Worm (Caenorhabditis elegans) whole organism, L2 larva: ENCODE results near the gene T23F6.3.

Experiments
- F13H6.1 ChIP-seq: sonication (generic microtip); optimal IDR thresholded peaks from 2 replicates; lab custom pipeline; 2016; ENCODE audit warnings: missing genetic modification characterization, missing compliant biosample characterization
- R02D3.7 ChIP-seq: fragments of 150-350 bp; optimal IDR thresholded peaks from 2 replicates; lab custom pipeline; 2014; ENCODE audit warnings: missing biosample characterization, missing genetic modification characterization
- Y55F3AM.14 ChIP-seq: fragments of 200-800 bp; sonication (Bioruptor generic); optimal IDR thresholded peaks from 2 replicates; lab custom pipeline; 2018; ENCODE audit warnings: mild to moderate bottlenecking, missing genetic modification characterization, missing compliant biosample characterization
- ZK546.5 ChIP-seq: sonication (generic microtip); optimal IDR thresholded peaks from 2 replicates; lab custom pipeline; 2017; ENCODE audit warnings: missing biosample characterization, missing genetic modification characterization
- aly-2 ChIP-seq: fragments of 150-350 bp; optimal IDR thresholded peaks from 2 replicates; lab custom pipeline; 2014; ENCODE audit warnings: missing biosample characterization, missing genetic modification characterization
- blmp-1 ChIP-seq: sonication (generic microtip); optimal IDR thresholded peaks from 2 replicates; lab custom pipeline; 2017; ENCODE audit warnings: missing genetic modification characterization, mild to moderate bottlenecking, missing compliant biosample characterization, antibody characterized with exemption, moderate library complexity; ENCODE audit not compliant: insufficient read depth
- ceh-16 ChIP-seq: fragments of 150-350 bp; optimal IDR thresholded peaks from 2 replicates; lab custom pipeline; 2014; ENCODE audit warnings: missing biosample characterization, missing genetic modification characterization
- crh-2 ChIP-seq: sonication (generic microtip); optimal IDR thresholded peaks from 2 replicates; lab custom pipeline; 2017; ENCODE audit warnings: missing biosample characterization, missing genetic modification characterization
- elt-3 ChIP-seq: sonication (generic microtip); optimal IDR thresholded peaks from 2 replicates; lab custom pipeline; 2017; ENCODE audit warnings: missing biosample characterization, missing genetic modification characterization
- fos-1 ChIP-seq: fragments of 150-350 bp; optimal IDR thresholded peaks from 2 replicates; lab custom pipeline; 2014; ENCODE audit warnings: missing biosample characterization, missing genetic modification characterization
- gmeb-1 ChIP-seq: fragments of 150-350 bp; optimal IDR thresholded peaks from 2 replicates; lab custom pipeline; 2014; ENCODE audit warnings: missing biosample characterization, missing genetic modification characterization
- lin-11 ChIP-seq: fragments of 150-350 bp; sonication (generic microtip); optimal IDR thresholded peaks from 2 replicates; lab custom pipeline; 2014; ENCODE audit warnings: missing biosample characterization, missing genetic modification characterization, inconsistent platforms, mixed read lengths
- lin-13 ChIP-seq: fragments of 150-350 bp; optimal IDR thresholded peaks from 2 replicates; lab custom pipeline; 2014; ENCODE audit warnings: missing biosample characterization, missing genetic modification reagents, missing genetic modification characterization
- mbf-1 ChIP-seq: sonication (generic microtip); optimal IDR thresholded peaks from 2 replicates; lab custom pipeline; 2017; ENCODE audit warnings: missing biosample characterization, missing genetic modification characterization
- mdl-1 ChIP-seq, 2 experiments: fragments of 150-350 bp in 1 of 2; sonication (generic microtip) in 1 of 2; optimal IDR thresholded peaks; 2 replicates each; lab custom pipeline; 2017; ENCODE audit warnings: missing biosample characterization in 2 of 2, missing genetic modification characterization in 2 of 2
- nhr-129 ChIP-seq: fragments of 150-350 bp; optimal IDR thresholded peaks from 2 replicates; lab custom pipeline; 2014; ENCODE audit warnings: missing biosample characterization, missing genetic modification characterization
- nhr-21 ChIP-seq: fragments of 150-350 bp; optimal IDR thresholded peaks from 2 replicates; lab custom pipeline; 2014; ENCODE audit warnings: missing biosample characterization, missing genetic modification characterization
- nhr-23 ChIP-seq: fragments of 150-350 bp; optimal IDR thresholded peaks from 2 replicates; lab custom pipeline; 2014; ENCODE audit warnings: missing biosample characterization, missing genetic modification reagents, missing genetic modification characterization
- nhr-237 ChIP-seq: fragments of 150-350 bp; optimal IDR thresholded peaks from 2 replicates; lab custom pipeline; 2014; ENCODE audit warnings: missing biosample characterization, missing genetic modification characterization
- nhr-25 ChIP-seq: fragments of 150-350 bp; sonication (generic microtip); optimal IDR thresholded peaks from 3 replicates; lab custom pipeline; 2014; ENCODE audit warnings: missing biosample characterization, missing genetic modification characterization
- nhr-77 ChIP-seq: fragments of 150-350 bp; optimal IDR thresholded peaks from 2 replicates; lab custom pipeline; 2014; ENCODE audit warnings: missing biosample characterization, missing genetic modification characterization
- peb-1 ChIP-seq: fragments of 150-350 bp; optimal IDR thresholded peaks from 2 replicates; lab custom pipeline; 2014; ENCODE audit warnings: missing biosample characterization, missing genetic modification characterization
- sma-9 ChIP-seq, 2 experiments: fragments of 150-350 bp in 1 of 2; sonication (generic microtip) in 1 of 2; optimal IDR thresholded peaks; 2 replicates each; lab custom pipeline; 2014 to 2016; ENCODE audit warnings: missing genetic modification characterization in 2 of 2, mild to moderate bottlenecking in 1 of 2, missing biosample characterization in 1 of 2, missing compliant biosample characterization in 1 of 2, missing genetic modification reagents in 1 of 2, moderate library complexity in 1 of 2
- snpc-4 ChIP-seq: fragments of 150-350 bp; optimal IDR thresholded peaks from 2 replicates; lab custom pipeline; 2014; ENCODE audit warnings: missing biosample characterization, missing genetic modification characterization
- unc-39 ChIP-seq: fragments of 150-350 bp; optimal IDR thresholded peaks from 2 replicates; lab custom pipeline; 2014; ENCODE audit warnings: missing biosample characterization, missing genetic modification characterization
- unc-55 ChIP-seq: fragments of 150-350 bp; sonication (generic microtip); optimal IDR thresholded peaks from 3 replicates; lab custom pipeline; 2014; ENCODE audit warnings: missing biosample characterization, missing genetic modification reagents, missing genetic modification characterization
- zag-1 ChIP-seq: fragments of 150-350 bp; optimal IDR thresholded peaks from 2 replicates; lab custom pipeline; 2014; ENCODE audit warnings: missing biosample characterization, missing genetic modification characterization
- ztf-1 ChIP-seq: fragments of 200-800 bp; sonication (Bioruptor generic); conservative IDR thresholded peaks from 2 replicates; pipeline ENCODE4 v1.3.6; 2022; ENCODE audit warnings: missing genetic modification characterization, missing compliant biosample characterization
- ztf-4 ChIP-seq: fragments of 150-350 bp; optimal IDR thresholded peaks from 2 replicates; lab custom pipeline; 2014; ENCODE audit warnings: missing biosample characterization, missing genetic modification characterization

The T23F6.3 gene

DNA sequence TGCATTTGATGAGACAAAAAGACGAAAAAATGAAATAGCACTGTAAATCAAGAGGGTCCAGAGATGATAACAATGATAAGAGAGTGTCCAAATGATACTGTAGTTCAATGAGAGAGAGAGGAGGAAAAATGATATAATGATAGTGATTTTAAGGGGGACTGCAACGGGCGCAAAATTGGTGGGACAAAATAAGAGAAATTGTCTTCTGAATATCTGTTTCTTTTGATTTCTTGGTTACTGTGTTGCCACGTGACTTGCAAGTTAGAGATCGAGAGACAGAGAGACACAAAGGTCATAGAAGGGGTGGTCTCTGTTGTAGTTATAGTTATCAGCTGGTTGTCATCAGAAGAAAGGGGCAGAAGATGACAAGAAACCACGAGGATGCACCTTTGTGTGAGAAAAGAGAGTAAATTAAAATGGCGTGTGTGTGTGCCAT lies 8.6 kb downstream of the T23F6.3 start (continued):
- TF ChIP-seq ztf-1 (GFP tag; lab: Robert Waterston, UW): no peak
- TF ChIP-seq unc-39: no peak
- no peak for TF ChIP-seq mbf-1 (tag; lab: Kevin White, UChicago)
- no peak for TF ChIP-seq ztf-4 (tag; lab: Kevin White, UChicago)

DNA sequence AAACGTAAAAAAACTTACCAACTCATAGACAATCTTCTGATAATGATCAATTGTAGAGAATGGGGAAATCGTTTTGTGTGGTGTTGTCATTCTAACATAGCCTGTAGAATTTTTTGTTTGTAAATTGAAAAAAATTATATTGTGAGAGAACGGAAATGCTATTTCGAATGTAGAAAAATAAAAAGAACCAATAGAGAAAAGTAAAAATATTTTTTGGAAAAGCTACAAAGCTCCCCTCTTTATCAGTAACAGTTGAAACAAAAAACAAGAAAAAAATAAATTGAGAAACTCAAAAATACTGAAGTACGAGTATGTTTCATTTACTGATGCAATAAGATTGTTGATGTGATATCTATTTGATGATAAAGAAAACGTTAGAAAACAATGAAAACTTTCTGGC lies 12.9 kb downstream of the T23F6.3 start, which contains the start of gene C27D8.3:
C27D8.3 (minus strand) TSS at position 101 of the 400 bp plus-strand sequence.
- TF ChIP-seq ceh-16 (tag; lab: Kevin White, UChicago) (no peak), nhr-77 (tag; lab: Kevin White, UChicago) (no peak), unc-55 (GFP tag; lab: Kevin White, UChicago) (no peak), aly-2 (tag; lab: Kevin White, UChicago) (no peak), Y55F3AM.14 (GFP tag; lab: Kevin White, UChicago) (no peak), unc-39 (no peak), crh-2 (tag; lab: Kevin White, UChicago) (no peak), nhr-237 (tag; lab: Kevin White, UChicago) (no peak), lin-13 (no peak), nhr-23 (tag; lab: Kevin White, UChicago) (no peak), ZK546.5 (tag; lab: Kevin White, UChicago) (no peak)

DNA sequence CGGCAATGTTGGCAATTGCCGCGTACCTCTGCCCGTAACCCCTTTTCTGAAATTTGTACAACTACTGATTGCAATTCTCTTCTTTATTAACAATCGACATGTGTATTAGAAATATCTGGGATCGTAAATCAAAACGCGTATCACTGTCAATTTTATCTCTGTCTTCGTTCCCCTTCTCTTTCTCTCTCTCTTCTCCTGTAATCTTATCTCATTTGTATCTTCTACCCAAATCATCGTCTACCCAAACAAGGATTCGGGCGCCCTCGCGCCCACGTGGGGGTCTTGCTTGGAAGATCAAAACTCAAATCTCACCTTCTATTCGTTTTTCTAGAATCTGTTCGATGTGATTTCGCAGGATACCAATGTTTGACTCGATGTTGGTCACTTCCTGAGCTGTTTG lies 13.6 kb downstream of the T23F6.3 start, which contains the start of gene C27D8.2:
C27D8.2 (plus strand) TSS at position 222 of the 400 bp plus-strand sequence.
- TF ChIP-seq unc-55 (GFP tag; lab: Kevin White, UChicago): no peak
- TF ChIP-seq nhr-21: peak; percentile 75
- peak; percentile 12 for TF ChIP-seq blmp-1 (tag; lab: Kevin White, UChicago)
- TF ChIP-seq sma-9 (GFP tag; optimal IDR thresholded peaks at IDR 0.05; lab: Kevin White, UChicago): peak; percentile 56
- no peak for TF ChIP-seq sma-9 (tag; optimal IDR thresholded peaks at IDR 0.05; lab: Kevin White, UChicago)
- peak in 1 of 2 experiments; percentile 45 for TF ChIP-seq mdl-1 (tag; optimal IDR thresholded peaks at IDR 0.05; lab: Kevin White, UChicago)
- peak; percentile 7 for TF ChIP-seq fos-1 (tag; lab: Kevin White, UChicago)
- TF ChIP-seq peb-1 (tag; lab: Kevin White, UChicago): no peak
- no peak for TF ChIP-seq F13H6.1
- no peak for TF ChIP-seq R02D3.7
- TF ChIP-seq zag-1 (tag; lab: Kevin White, UChicago): no peak
- no peak for TF ChIP-seq crh-2 (tag; lab: Kevin White, UChicago)
- TF ChIP-seq nhr-129 (tag; lab: Kevin White, UChicago): no peak
- TF ChIP-seq aly-2 (tag; lab: Kevin White, UChicago): no peak
- no peak for TF ChIP-seq nhr-25
- TF ChIP-seq ceh-16 (tag; lab: Kevin White, UChicago): no peak
- no peak for TF ChIP-seq nhr-23 (tag; lab: Kevin White, UChicago)
- no peak for TF ChIP-seq elt-3

DNA sequence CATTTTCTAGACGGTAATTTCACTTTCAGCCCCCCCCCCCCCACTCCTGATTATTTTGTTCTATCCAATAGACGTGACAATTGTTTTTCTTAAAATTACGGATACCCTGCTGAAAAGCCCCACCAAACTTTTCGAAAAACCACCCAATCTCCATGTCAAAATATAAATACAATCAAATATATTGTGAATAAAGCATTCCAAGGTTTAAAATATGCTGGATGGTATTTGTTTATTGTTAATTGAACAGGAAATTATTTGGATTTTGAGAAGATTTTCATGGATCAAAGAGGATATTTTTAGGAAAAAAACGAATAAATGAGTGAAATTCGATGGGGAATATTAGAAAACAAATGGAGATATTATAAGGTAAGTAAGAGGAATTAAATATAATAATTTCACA lies 20.7 kb downstream of the T23F6.3 start, which contains the start of gene C27D8.4:
C27D8.4 (plus strand) TSS at position 301 of the 400 bp plus-strand sequence.
- TF ChIP-seq Y55F3AM.14 (GFP tag; lab: Kevin White, UChicago): no peak
- no peak for TF ChIP-seq nhr-25
- no peak for TF ChIP-seq ZK546.5 (tag; lab: Kevin White, UChicago)
- no peak for TF ChIP-seq crh-2 (tag; lab: Kevin White, UChicago)
- no peak for TF ChIP-seq snpc-4

DNA sequence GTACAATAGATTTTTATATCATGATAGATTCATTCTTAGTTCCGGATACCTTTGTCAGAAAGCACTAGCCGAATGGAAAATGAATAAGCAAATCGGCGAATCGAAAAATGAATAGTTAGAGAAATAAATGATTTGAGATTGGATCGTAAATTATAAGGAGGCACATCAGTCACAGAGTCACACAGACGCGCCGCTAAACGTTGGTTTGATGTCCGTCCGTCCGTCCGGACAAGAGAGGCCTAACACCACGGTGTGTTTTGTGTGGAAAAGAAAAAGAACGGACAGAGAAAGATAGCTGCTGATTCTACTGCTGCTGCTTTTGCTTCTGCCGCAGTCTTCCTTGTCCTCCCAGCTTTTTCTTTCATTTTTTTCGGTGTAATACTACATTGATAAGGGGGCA lies 23.6 kb downstream of the T23F6.3 start:
- TF ChIP-seq mbf-1 (tag; lab: Kevin White, UChicago) (no peak), fos-1 (tag; lab: Kevin White, UChicago) (peak; percentile 15), nhr-21 (no peak)

DNA sequence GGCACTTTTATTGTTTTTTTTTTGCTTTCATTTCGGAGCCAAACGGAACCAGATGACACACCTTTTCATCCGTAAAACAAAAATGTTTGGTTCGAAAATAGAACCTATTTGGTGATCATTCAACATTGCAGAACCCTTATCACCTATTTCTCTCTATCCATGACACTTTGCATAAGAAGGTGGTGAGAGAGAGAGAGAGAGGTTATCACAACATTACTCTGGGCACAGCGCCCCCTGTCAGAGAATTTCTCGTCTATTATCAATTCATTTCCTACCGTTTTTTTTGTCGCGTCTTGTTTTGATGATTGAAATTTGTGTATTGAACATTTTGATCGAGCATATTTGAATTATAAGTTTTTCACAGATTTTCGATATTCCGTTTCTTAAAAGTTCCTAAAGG lies 24.4 kb downstream of the T23F6.3 start:
- TF ChIP-seq fos-1 (tag; lab: Kevin White, UChicago) (peak; percentile 75), unc-39 (no peak), ceh-16 (tag; lab: Kevin White, UChicago) (no peak), lin-11 (no peak)

DNA sequence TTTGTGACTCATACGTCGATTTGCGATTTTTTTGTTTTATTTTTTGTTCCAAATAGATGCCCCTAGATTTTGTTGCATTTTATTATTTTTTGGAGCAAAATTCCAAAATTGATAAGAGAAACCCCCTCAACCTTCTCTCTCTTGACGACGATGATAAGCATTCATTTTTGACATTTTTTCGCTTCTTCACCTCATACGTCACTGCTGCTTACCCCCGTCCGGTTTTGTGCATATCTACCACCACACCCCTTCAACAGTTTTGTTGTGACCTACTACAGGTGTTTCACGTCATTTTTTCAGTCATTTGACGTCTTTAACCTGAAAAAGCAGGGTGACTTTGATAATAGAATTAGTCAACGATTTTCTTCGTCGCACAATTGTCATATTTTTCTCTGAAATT lies 25.7 kb downstream of the T23F6.3 start:
- TF ChIP-seq F13H6.1 (peak; percentile 23), fos-1 (tag; lab: Kevin White, UChicago) (peak; percentile 79), gmeb-1 (tag; lab: Kevin White, UChicago) (peak; percentile 24), lin-11 (no peak), ceh-16 (tag; lab: Kevin White, UChicago) (no peak)
- TF ChIP-seq, all 48 proteins: peak for 3
